Fruit fly (Drosophila melanogaster) S2 (cell line): Measurements from ENCODE around the gene Mpv17.

Source experiments
- CG8478 ChIP-seq: fragments of >200 bp; optimal IDR thresholded peaks from 2 replicates; lab custom pipeline; 2018
- CTCF ChIP-seq, 2 experiments: fragments of >200 bp; optimal IDR thresholded peaks; 2 replicates each; lab custom pipeline; 2018

DNA sequence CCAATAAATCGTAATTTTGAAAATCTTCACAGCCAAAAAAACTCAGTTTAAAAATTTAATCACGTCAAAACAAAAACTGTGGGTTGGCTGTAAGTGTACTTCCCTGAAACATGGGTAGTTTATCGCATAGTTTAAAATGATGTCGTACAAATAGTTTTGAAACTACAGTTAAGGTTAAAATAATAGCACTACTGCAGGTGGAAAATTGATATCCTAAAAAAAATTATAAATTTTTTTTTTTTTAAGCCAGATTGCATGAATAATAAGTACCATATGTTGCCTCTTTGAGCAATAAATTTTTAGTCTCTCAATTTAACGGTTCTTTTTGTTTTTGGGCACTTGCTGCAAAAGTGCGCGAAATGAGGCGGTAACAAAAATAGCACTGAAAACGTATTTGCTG, 4.1 kb downstream of the Mpv17 start:
- TF ChIP-seq CG8478 (lab: Kevin White, UChicago) (no peak), CTCF (optimal IDR thresholded peaks at IDR 0.05; lab: Kevin White, UChicago) (no peak)
